Worm (Caenorhabditis elegans) whole organism, young adult: ENCODE data around the gene lbp-9.

Experiments used
- F33H1.4 ChIP-seq: fragments of 200-800 bp; sonication (Bioruptor generic); IDR thresholded peaks from 2 replicates; pipeline ENCODE4 v1.3.6; 2022; ENCODE audit warnings: missing genetic modification reagents, missing genetic modification characterization, missing compliant biosample characterization
- ceh-79 ChIP-seq: sonication (generic microtip); optimal IDR thresholded peaks from 2 replicates; lab custom pipeline; 2017; ENCODE audit warnings: mild to moderate bottlenecking, missing genetic modification characterization, missing compliant biosample characterization
- snpc-4 ChIP-seq, 5 experiments: fragments of 150-350 bp in 1 of 5; sonication (generic microtip) in 4 of 5; optimal IDR thresholded peaks; 2 replicates each; lab custom pipeline; 2014 to 2018; ENCODE audit warnings: missing genetic modification characterization in 5 of 5, missing biosample characterization in 3 of 5, antibody characterized with exemption in 2 of 5, mild to moderate bottlenecking in 2 of 5, missing compliant biosample characterization in 2 of 5, missing genotype in 2 of 5, moderate library complexity in 2 of 5, missing genetic modification reagents in 1 of 5

ce11 chrV:2110368-2110767, 42.1 kb downstream of the lbp-9 start, which contains the start of gene F22F7.3:
- no peak for TF ChIP-seq snpc-4 (GFP tag; optimal IDR thresholded peaks at IDR 0.05; lab: Kevin White, UChicago)
- TF ChIP-seq snpc-4 (tag; optimal IDR thresholded peaks at IDR 0.05; lab: Kevin White, UChicago) = no peak
- no peak for TF ChIP-seq F33H1.4
- TF ChIP-seq ceh-79 = no peak
